Worm (Caenorhabditis elegans): Measurements from ENCODE around the gene K08A2.2.

DNA sequence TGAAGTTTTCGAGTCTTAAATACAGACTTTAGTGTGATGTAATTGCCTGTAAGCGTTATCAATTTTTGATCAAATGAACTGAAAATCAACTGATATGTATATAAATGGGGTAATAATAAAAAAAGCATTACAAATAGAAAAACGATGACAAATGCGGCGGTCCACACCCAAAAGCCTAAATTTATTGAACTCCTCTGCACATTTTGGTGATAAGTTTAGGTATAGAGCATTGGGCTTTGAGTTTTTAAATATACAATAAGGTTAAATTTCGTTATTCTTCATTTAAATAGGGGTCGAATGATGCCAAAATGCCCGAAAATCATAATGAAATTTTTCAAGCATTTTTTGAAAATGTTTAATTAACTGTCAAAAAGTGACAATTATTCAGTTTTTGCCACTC lies 28.4 kb downstream of the K08A2.2 start, which contains the start of gene clec-3:
- TF ChIP-seq sea-1 (GFP tag; conservative IDR thresholded peaks at IDR 0.05) (no peak), hmg-4 (GFP tag; optimal IDR thresholded peaks at IDR 0.05) (no peak), scrt-1 (GFP tag; IDR thresholded peaks at IDR 0.05) (no peak), aly-1 (tag; optimal IDR thresholded peaks at IDR 0.05) (no peak), F13C5.2 (tag; optimal IDR thresholded peaks at IDR 0.05) (no peak), flt-1 (GFP tag; IDR thresholded peaks at IDR 0.05) (no peak), tbx-37 (GFP tag; conservative IDR thresholded peaks at IDR 0.05) (no peak), ama-1 (optimal IDR thresholded peaks at IDR 0.05) (no peak), hnd-1 (tag; optimal IDR thresholded peaks at IDR 0.05) (no peak), tra-4 (tag; optimal IDR thresholded peaks at IDR 0.05) (no peak), pes-1 (GFP tag; IDR thresholded peaks at IDR 0.05) (no peak), ceh-13 (GFP tag; optimal IDR thresholded peaks at IDR 0.05) (no peak), B0310.2 (tag; optimal IDR thresholded peaks at IDR 0.05) (no peak), ets-7 (tag; optimal IDR thresholded peaks at IDR 0.05) (no peak)

Data from whole organism, early embryonic.